Worm (Caenorhabditis elegans) whole organism, L3 larva: Measurements from ENCODE around the gene gem-1.

Experiments used
- R02D3.7 ChIP-seq: fragments of 150-350 bp; optimal IDR thresholded peaks from 2 replicates; lab custom pipeline; 2014; ENCODE audit warnings: missing biosample characterization, missing genetic modification characterization
- ZK546.5 ChIP-seq: sonication (generic microtip); optimal IDR thresholded peaks from 2 replicates; lab custom pipeline; 2017; ENCODE audit warnings: missing biosample characterization, missing genetic modification characterization
- aly-2 ChIP-seq: fragments of 150-350 bp; optimal IDR thresholded peaks from 2 replicates; lab custom pipeline; 2014; ENCODE audit warnings: missing biosample characterization, missing genetic modification characterization
- ama-1 ChIP-seq: fragments of 150-350 bp; optimal IDR thresholded peaks from 2 replicates; lab custom pipeline; 2018
- ceh-16 ChIP-seq: sonication (generic microtip); optimal IDR thresholded peaks from 2 replicates; lab custom pipeline; 2017; ENCODE audit warnings: missing biosample characterization, missing genetic modification characterization
- ceh-28 ChIP-seq: fragments of 150-350 bp; optimal IDR thresholded peaks from 2 replicates; lab custom pipeline; 2014; ENCODE audit warnings: missing biosample characterization, missing genetic modification reagents, missing genetic modification characterization
- daf-12 ChIP-seq: fragments of 150-350 bp; optimal IDR thresholded peaks from 2 replicates; lab custom pipeline; 2014; ENCODE audit warnings: missing biosample characterization, missing genetic modification reagents, missing genetic modification characterization
- egl-27 ChIP-seq: sonication (generic microtip); optimal IDR thresholded peaks from 4 replicates; lab custom pipeline; 2017; ENCODE audit warnings: missing biosample characterization, missing genetic modification reagents, missing genetic modification characterization
- egl-5 ChIP-seq: fragments of 150-350 bp; optimal IDR thresholded peaks from 2 replicates; lab custom pipeline; 2017; ENCODE audit warnings: missing biosample characterization, missing genetic modification reagents, missing genetic modification characterization, inconsistent platforms
- elt-1 ChIP-seq: fragments of 150-350 bp; optimal IDR thresholded peaks from 2 replicates; lab custom pipeline; 2014; ENCODE audit warnings: missing biosample characterization, missing genetic modification characterization
- elt-2 ChIP-seq: sonication (generic microtip); optimal IDR thresholded peaks from 2 replicates; lab custom pipeline; 2016; ENCODE audit warnings: missing genetic modification reagents, mild to moderate bottlenecking, missing genetic modification characterization, missing compliant biosample characterization
- elt-3 ChIP-seq, 3 experiments: fragments of 150-350 bp in 1 of 3; sonication (generic microtip) in 2 of 3; optimal IDR thresholded peaks; 2 replicates in 2 of 3; 4 replicates in 1 of 3; lab custom pipeline; 2014 to 2017; ENCODE audit warnings: missing biosample characterization in 3 of 3, missing genetic modification characterization in 3 of 3
- eor-1 ChIP-seq, 2 experiments: fragments of 150-350 bp; optimal IDR thresholded peaks; 2 replicates each; lab custom pipeline; 2014 to 2018; ENCODE audit warnings: missing biosample characterization in 2 of 2, missing genetic modification characterization in 2 of 2
- fkh-10 ChIP-seq: sonication (generic microtip); optimal IDR thresholded peaks from 2 replicates; lab custom pipeline; 2017; ENCODE audit warnings: missing biosample characterization, missing genetic modification reagents, missing genetic modification characterization
- fkh-2 ChIP-seq: fragments of 150-350 bp; optimal IDR thresholded peaks from 2 replicates; lab custom pipeline; 2014; ENCODE audit warnings: missing biosample characterization, missing genetic modification reagents, missing genetic modification characterization
- fos-1 ChIP-seq: fragments of 150-350 bp; optimal IDR thresholded peaks from 2 replicates; lab custom pipeline; 2014; ENCODE audit warnings: missing biosample characterization, missing genetic modification characterization
- hmg-11 ChIP-seq: sonication (generic microtip); optimal IDR thresholded peaks from 2 replicates; lab custom pipeline; 2016; ENCODE audit warnings: missing genetic modification characterization, missing compliant biosample characterization
- jun-1 ChIP-seq: fragments of 150-350 bp; optimal IDR thresholded peaks from 2 replicates; lab custom pipeline; 2014; ENCODE audit warnings: missing biosample characterization, missing genetic modification reagents, missing genetic modification characterization
- lin-15B ChIP-seq: fragments of 150-350 bp; optimal IDR thresholded peaks from 2 replicates; lab custom pipeline; 2014; ENCODE audit warnings: missing biosample characterization, missing genetic modification characterization
- lin-39 ChIP-seq: fragments of 150-350 bp; optimal IDR thresholded peaks from 2 replicates; lab custom pipeline; 2018; ENCODE audit warnings: missing biosample characterization, missing genetic modification reagents, missing genetic modification characterization
- lsy-12 ChIP-seq: sonication (generic microtip); optimal IDR thresholded peaks from 2 replicates; lab custom pipeline; 2016; ENCODE audit warnings: mild to moderate bottlenecking, missing genetic modification characterization, missing compliant biosample characterization
- mdl-1 ChIP-seq: fragments of 150-350 bp; optimal IDR thresholded peaks from 2 replicates; lab custom pipeline; 2014; ENCODE audit warnings: missing biosample characterization, missing genetic modification characterization
- mml-1 ChIP-seq: fragments of 150-350 bp; sonication (generic microtip); optimal IDR thresholded peaks from 3 replicates; lab custom pipeline; 2014; ENCODE audit warnings: missing biosample characterization, missing genetic modification characterization
- nfya-1 ChIP-seq: sonication (generic microtip); optimal IDR thresholded peaks from 2 replicates; lab custom pipeline; 2017; ENCODE audit warnings: missing genetic modification characterization, mild to moderate bottlenecking, missing compliant biosample characterization, antibody characterized with exemption, moderate library complexity; ENCODE audit not compliant: insufficient read depth
- nhr-11 ChIP-seq: fragments of 150-350 bp; optimal IDR thresholded peaks from 2 replicates; lab custom pipeline; 2014; ENCODE audit warnings: missing biosample characterization, missing genetic modification characterization
- nhr-23 ChIP-seq: fragments of 150-350 bp; optimal IDR thresholded peaks from 2 replicates; lab custom pipeline; 2014; ENCODE audit warnings: missing biosample characterization, missing genetic modification reagents, missing genetic modification characterization
- nhr-237 ChIP-seq: fragments of 150-350 bp; optimal IDR thresholded peaks from 2 replicates; lab custom pipeline; 2014; ENCODE audit warnings: missing biosample characterization, missing genetic modification characterization
- nhr-25 ChIP-seq: sonication (generic microtip); optimal IDR thresholded peaks from 2 replicates; lab custom pipeline; 2017; ENCODE audit warnings: missing biosample characterization, missing genetic modification characterization
- nhr-28 ChIP-seq: fragments of 150-350 bp; optimal IDR thresholded peaks from 2 replicates; lab custom pipeline; 2014; ENCODE audit warnings: missing biosample characterization, missing genetic modification characterization
- nhr-43 ChIP-seq: sonication (generic microtip); optimal IDR thresholded peaks from 2 replicates; lab custom pipeline; 2016; ENCODE audit warnings: mild to moderate bottlenecking, missing genetic modification characterization, missing compliant biosample characterization; ENCODE audit not compliant: poor library complexity, severe bottlenecking
- nhr-67 ChIP-seq: fragments of 150-350 bp; optimal IDR thresholded peaks from 2 replicates; lab custom pipeline; 2014; ENCODE audit warnings: missing biosample characterization, missing genetic modification characterization
- nhr-76 ChIP-seq: fragments of 150-350 bp; sonication (generic microtip); optimal IDR thresholded peaks from 5 replicates; lab custom pipeline; 2014; ENCODE audit warnings: missing biosample characterization, missing genetic modification characterization
- nhr-77 ChIP-seq: fragments of 150-350 bp; optimal IDR thresholded peaks from 2 replicates; lab custom pipeline; 2014; ENCODE audit warnings: missing biosample characterization, missing genetic modification characterization
- pha-4 ChIP-seq: fragments of 150-350 bp; optimal IDR thresholded peaks from 2 replicates; lab custom pipeline; 2014; ENCODE audit warnings: missing biosample characterization, missing genetic modification reagents, missing genetic modification characterization
- pqm-1 ChIP-seq: fragments of 150-350 bp; optimal IDR thresholded peaks from 2 replicates; lab custom pipeline; 2017; ENCODE audit warnings: missing biosample characterization, missing genetic modification characterization, inconsistent platforms
- sea-2 ChIP-seq: fragments of 150-350 bp; sonication (generic microtip); optimal IDR thresholded peaks from 4 replicates; lab custom pipeline; 2014; ENCODE audit warnings: missing biosample characterization, missing genetic modification reagents, missing genetic modification characterization
- skn-1 ChIP-seq: fragments of 150-350 bp; optimal IDR thresholded peaks from 2 replicates; lab custom pipeline; 2014; ENCODE audit warnings: missing biosample characterization, missing genetic modification characterization
- snpc-4 ChIP-seq: fragments of 150-350 bp; optimal IDR thresholded peaks from 2 replicates; lab custom pipeline; 2014; ENCODE audit warnings: missing biosample characterization, missing genetic modification characterization
- tbx-2 ChIP-seq: sonication (generic microtip); optimal IDR thresholded peaks from 2 replicates; lab custom pipeline; 2016; ENCODE audit warnings: mild to moderate bottlenecking, missing genetic modification characterization, missing compliant biosample characterization
- unc-39 ChIP-seq: sonication (generic microtip); optimal IDR thresholded peaks from 4 replicates; lab custom pipeline; 2017; ENCODE audit warnings: missing biosample characterization, missing genetic modification characterization
- unc-62 ChIP-seq: fragments of 150-350 bp; sonication (generic microtip); optimal IDR thresholded peaks from 4 replicates; lab custom pipeline; 2014; ENCODE audit warnings: missing biosample characterization, missing genetic modification reagents, missing genetic modification characterization
- zag-1 ChIP-seq: fragments of 150-350 bp; optimal IDR thresholded peaks from 2 replicates; lab custom pipeline; 2014; ENCODE audit warnings: missing biosample characterization, missing genetic modification characterization
- ztf-11 ChIP-seq: fragments of 150-350 bp; optimal IDR thresholded peaks from 2 replicates; lab custom pipeline; 2014; ENCODE audit warnings: missing biosample characterization, missing genetic modification characterization
- ztf-4 ChIP-seq: fragments of 150-350 bp; optimal IDR thresholded peaks from 2 replicates; lab custom pipeline; 2014; ENCODE audit warnings: missing biosample characterization, missing genetic modification characterization

Gene gem-1

DNA sequence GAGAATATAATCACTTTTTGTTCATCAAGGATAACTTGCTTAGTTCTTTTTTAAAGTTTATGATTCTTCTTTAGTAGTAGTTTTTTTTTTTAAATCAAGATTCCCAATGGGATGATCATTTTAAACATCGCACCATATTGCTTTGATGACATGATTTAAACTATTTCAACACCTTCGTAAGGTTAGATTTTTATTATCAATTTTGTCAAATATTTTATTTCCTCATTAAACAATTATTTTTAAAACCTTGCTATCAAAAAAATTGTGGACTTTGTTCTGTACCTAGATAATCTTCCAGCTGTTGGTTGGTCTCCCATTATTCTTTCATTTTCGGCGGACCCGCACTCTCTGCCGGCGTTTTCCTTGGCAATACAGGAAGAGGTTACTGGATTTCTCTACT is 45.4 kb downstream of the gem-1 start, which contains the start of gene sir-2.3:
Gene sir-2.3, plus strand, starts transcription at position 301 of the 400 bp plus-strand sequence.
- TF ChIP-seq hmg-11 (no peak), fkh-2 (tag; lab: Kevin White, UChicago) (no peak), skn-1 (no peak), ztf-4 (tag; lab: Kevin White, UChicago) (no peak), mml-1 (tag; lab: Kevin White, UChicago) (no peak), aly-2 (tag; lab: Kevin White, UChicago) (no peak), pqm-1 (no peak), nhr-11 (tag; lab: Kevin White, UChicago) (no peak), pha-4 (tag; lab: Kevin White, UChicago) (no peak)

DNA sequence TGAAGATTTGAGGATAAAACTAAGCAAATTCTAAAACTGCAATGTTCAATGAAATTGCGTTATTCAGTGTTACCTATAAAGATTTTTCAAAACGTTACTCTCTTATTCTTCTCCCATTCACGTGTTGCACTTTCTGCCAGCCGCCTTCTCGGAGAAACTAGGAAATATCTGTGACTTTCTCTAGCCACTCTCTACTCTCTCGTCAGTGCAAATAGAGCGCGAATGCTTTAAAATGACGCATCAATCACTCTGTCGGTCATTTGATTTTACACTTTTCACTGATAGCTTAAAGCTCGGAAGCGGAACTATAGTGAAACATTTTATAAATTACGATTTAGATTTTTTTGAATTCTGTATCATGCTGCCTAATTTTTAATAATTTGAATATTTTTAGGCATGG is 47.9 kb downstream of the gem-1 start:
- TF ChIP-seq sea-2 (GFP tag; lab: Kevin White, UChicago) = no peak
- peak; percentile 88 for TF ChIP-seq egl-5 (tag; lab: Kevin White, UChicago)
- no peak for TF ChIP-seq nhr-77 (tag; lab: Kevin White, UChicago)
- no peak for TF ChIP-seq ceh-16 (tag; lab: Kevin White, UChicago)
- peak; percentile 88 for TF ChIP-seq nfya-1 (tag; lab: Kevin White, UChicago)
- peak; percentile 64 for TF ChIP-seq snpc-4
- peak; percentile 70 for TF ChIP-seq unc-62 (GFP tag; lab: Kevin White, UChicago)
- peak; percentile 74 for TF ChIP-seq mdl-1
- TF ChIP-seq fos-1 (tag; lab: Kevin White, UChicago) = peak; percentile 92
- TF ChIP-seq lsy-12 (tag; lab: Kevin White, UChicago) = no peak
- peak; percentile 35 for TF ChIP-seq R02D3.7
- no peak for TF ChIP-seq zag-1 (tag; lab: Kevin White, UChicago)
- no peak for TF ChIP-seq ZK546.5 (tag; lab: Kevin White, UChicago)
- TF ChIP-seq elt-1 (tag; lab: Kevin White, UChicago) = no peak
- peak; percentile 85 for TF ChIP-seq pqm-1
- peak; percentile 52 for TF ChIP-seq nhr-11 (tag; lab: Kevin White, UChicago)
- TF ChIP-seq lin-39 (tag; lab: Kevin White, UChicago) = peak; percentile 98
- no peak for TF ChIP-seq unc-39
- peak; percentile 83 for TF ChIP-seq jun-1
- TF ChIP-seq nhr-28 (tag; lab: Kevin White, UChicago) = no peak
- peak; percentile 84 for TF ChIP-seq nhr-25 (tag; lab: Kevin White, UChicago)
- TF ChIP-seq fkh-2 (tag; lab: Kevin White, UChicago) = no peak
- peak in 1 of 3 experiments; percentile 5 for TF ChIP-seq elt-3 (tag; optimal IDR thresholded peaks at IDR 0.05; lab: Kevin White, UChicago)
- peak; percentile 78 for TF ChIP-seq lin-15B
- no peak for TF ChIP-seq nhr-67
- TF ChIP-seq nhr-23 = peak; percentile 88
- peak; percentile 77 for TF ChIP-seq pha-4 (tag; lab: Kevin White, UChicago)
- TF ChIP-seq skn-1 = no peak
- TF ChIP-seq eor-1 (tag; optimal IDR thresholded peaks at IDR 0.05; lab: Kevin White, UChicago) = no peak
- no peak for TF ChIP-seq egl-27
- peak; percentile 59 for TF ChIP-seq ceh-28 (tag; lab: Kevin White, UChicago)
- no peak for TF ChIP-seq ama-1 (lab: Kevin White, UChicago)
- TF ChIP-seq nhr-76 (tag; lab: Kevin White, UChicago) = no peak
- TF ChIP-seq nhr-43 (tag; lab: Kevin White, UChicago) = peak; percentile 38
- TF ChIP-seq fkh-10 = peak; percentile 24
- peak; percentile 26 for TF ChIP-seq hmg-11
- TF ChIP-seq daf-12 = no peak
- TF ChIP-seq mml-1 (tag; lab: Kevin White, UChicago) = peak; percentile 74
- TF ChIP-seq elt-2 = peak; percentile 45
- peak; percentile 28 for TF ChIP-seq tbx-2 (tag; lab: Kevin White, UChicago)
- no peak for TF ChIP-seq ztf-11 (tag; lab: Kevin White, UChicago)
- TF ChIP-seq nhr-237 (tag; lab: Kevin White, UChicago) = no peak
